Worm (Caenorhabditis elegans) whole organism, L4 larva: ENCODE measurements around the gene nhr-286.

Experiments
- fkh-10 ChIP-seq: fragments of 150-350 bp; optimal IDR thresholded peaks from 2 replicates; lab custom pipeline; 2014; ENCODE audit warnings: missing biosample characterization, missing genetic modification reagents, missing genetic modification characterization
- mdl-1 ChIP-seq, 2 experiments: fragments of 150-350 bp in 1 of 2; sonication (generic microtip) in 1 of 2; optimal IDR thresholded peaks; 2 replicates each; lab custom pipeline; 2014 to 2017; ENCODE audit warnings: missing biosample characterization in 2 of 2, missing genetic modification characterization in 2 of 2

DNA sequence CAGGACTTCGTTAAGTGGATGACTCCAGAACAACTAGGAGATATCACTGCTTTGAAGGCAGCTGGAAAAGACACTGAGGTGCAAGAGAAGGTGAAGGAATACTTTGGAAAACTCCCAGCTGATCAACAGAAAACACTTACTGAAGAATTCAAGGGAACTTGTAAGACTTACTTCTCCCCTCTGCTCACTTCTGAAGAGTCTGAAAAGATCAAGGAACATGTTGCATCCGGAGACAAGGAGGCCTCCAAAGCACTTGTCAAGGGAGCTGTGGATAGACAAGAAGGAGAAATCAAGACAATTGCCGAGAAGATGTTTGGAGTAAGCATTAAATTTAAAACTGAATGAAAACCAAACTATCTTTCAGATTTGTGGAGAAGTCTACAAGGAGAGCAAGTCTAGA is 12.0 kb downstream of the nhr-286 start:
- TF ChIP-seq mdl-1 (tag; optimal IDR thresholded peaks at IDR 0.05; lab: Kevin White, UChicago) (no peak), fkh-10 (GFP tag; lab: Kevin White, UChicago) (no peak)
